Fruit fly (Drosophila melanogaster) whole organism, embryonic: Measurements from ENCODE around the gene kri.

Source experiments
- Ada2b ChIP-seq: fragments of 200-800 bp; sonication (Bioruptor generic); IDR thresholded peaks from 2 replicates; pipeline ENCODE4 v1.3.6; 2022; ENCODE audit warnings: missing biosample characterization, missing genetic modification characterization
- Awh ChIP-seq: fragments of 200-800 bp; sonication (Bioruptor generic); IDR thresholded peaks from 2 replicates; pipeline ENCODE4, ENCODE4 v1.3.6; 2022; ENCODE audit warnings: missing biosample characterization, missing genetic modification characterization
- BEAF-32 ChIP-seq: fragments of 200-800 bp; sonication (Bioruptor generic); optimal IDR thresholded peaks from 3 replicates; lab custom pipeline; 2017; ENCODE audit warnings: missing biosample characterization, missing genetic modification characterization, mild to moderate bottlenecking, moderate library complexity, missing genetic modification reagents
- CG10209 ChIP-seq: fragments of 200-800 bp; sonication (Bioruptor generic); optimal IDR thresholded peaks from 3 replicates; lab custom pipeline; 2017; ENCODE audit warnings: missing biosample characterization, mild to moderate bottlenecking, missing genetic modification characterization, missing genetic modification reagents
- CG10274 ChIP-seq: fragments of 200-800 bp; sonication (Bioruptor generic); optimal IDR thresholded peaks from 3 replicates; lab custom pipeline; 2017; ENCODE audit warnings: missing biosample characterization, mild to moderate bottlenecking, missing genetic modification characterization
- CG10565 ChIP-seq: fragments of 200-800 bp; sonication (Bioruptor generic); optimal IDR thresholded peaks from 3 replicates; lab custom pipeline; 2016; ENCODE audit warnings: missing biosample characterization, mild to moderate bottlenecking, missing genetic modification characterization
- CG11398 ChIP-seq: fragments of 200-800 bp; sonication (Bioruptor generic); optimal IDR thresholded peaks from 2 replicates; lab custom pipeline; 2016; ENCODE audit warnings: missing biosample characterization, missing genetic modification characterization
- CG12236 ChIP-seq: fragments of 200-800 bp; sonication (Bioruptor generic); optimal IDR thresholded peaks from 2 replicates; lab custom pipeline; 2016; ENCODE audit warnings: missing biosample characterization, missing genetic modification characterization
- CG12299 ChIP-seq: fragments of 200-800 bp; sonication (Bioruptor generic); optimal IDR thresholded peaks from 2 replicates; lab custom pipeline; 2018; ENCODE audit warnings: missing biosample characterization, mild to moderate bottlenecking, missing genetic modification characterization
- CG14014 ChIP-seq: fragments of 200-800 bp; sonication (Bioruptor generic); IDR thresholded peaks from 2 replicates; pipeline ENCODE4 v1.3.6; 2022; ENCODE audit warnings: missing biosample characterization, missing genetic modification characterization
- CG14667 ChIP-seq: fragments of 200-800 bp; sonication (Bioruptor generic); IDR thresholded peaks from 2 replicates; pipeline ENCODE4 v1.3.6; 2022; ENCODE audit warnings: missing biosample characterization, missing genetic modification characterization
- CG15696 ChIP-seq: fragments of 200-800 bp; sonication (Bioruptor generic); optimal IDR thresholded peaks from 2 replicates; lab custom pipeline; 2019; ENCODE audit warnings: missing biosample characterization, mild to moderate bottlenecking, missing genetic modification characterization, moderate library complexity
- CG1602 ChIP-seq: fragments of 200-800 bp; sonication (Bioruptor generic); optimal IDR thresholded peaks from 3 replicates; lab custom pipeline; 2016; ENCODE audit warnings: missing biosample characterization, missing genetic modification characterization
- CG16815 ChIP-seq: fragments of 200-800 bp; sonication (Bioruptor generic); optimal IDR thresholded peaks from 3 replicates; lab custom pipeline; 2017; ENCODE audit warnings: missing biosample characterization, mild to moderate bottlenecking, missing genetic modification characterization
- CG1792 ChIP-seq: fragments of 200-800 bp; sonication (Bioruptor generic); optimal IDR thresholded peaks from 2 replicates; lab custom pipeline; 2016; ENCODE audit warnings: missing biosample characterization, missing genetic modification characterization
- CG18476 ChIP-seq: fragments of 200-800 bp; sonication (Bioruptor generic); optimal IDR thresholded peaks from 2 replicates; lab custom pipeline; 2016; ENCODE audit warnings: missing biosample characterization, mild to moderate bottlenecking, missing genetic modification characterization
- CG2875 ChIP-seq: fragments of 200-800 bp; sonication (Bioruptor generic); optimal IDR thresholded peaks from 2 replicates; lab custom pipeline; 2017; ENCODE audit warnings: missing biosample characterization, mild to moderate bottlenecking, missing genetic modification characterization, missing genetic modification reagents
- CG30431 ChIP-seq: fragments of 200-800 bp; sonication (Bioruptor generic); optimal IDR thresholded peaks from 2 replicates; lab custom pipeline; 2017; ENCODE audit warnings: missing biosample characterization, missing genetic modification characterization
- CG32532 ChIP-seq: fragments of 200-800 bp; sonication (Bioruptor generic); IDR thresholded peaks from 2 replicates; pipeline ENCODE4 v1.3.6; 2022; ENCODE audit warnings: missing biosample characterization, missing genetic modification characterization
- CG3995 ChIP-seq: fragments of 200-800 bp; sonication (Bioruptor generic); optimal IDR thresholded peaks from 3 replicates; lab custom pipeline; 2016; ENCODE audit warnings: missing biosample characterization, missing genetic modification characterization
- CG6254 ChIP-seq: fragments of 200-800 bp; sonication (Bioruptor generic); optimal IDR thresholded peaks from 3 replicates; lab custom pipeline; 2017; ENCODE audit warnings: mild to moderate bottlenecking, missing biosample characterization, missing genetic modification reagents, missing genetic modification characterization
- CG8478 ChIP-seq: fragments of >200 bp; optimal IDR thresholded peaks from 2 replicates; lab custom pipeline; 2018
- CG9932 ChIP-seq: fragments of 200-800 bp; sonication (Bioruptor generic); IDR thresholded peaks from 2 replicates; pipeline ENCODE4 v1.3.6; 2022; ENCODE audit warnings: missing biosample characterization, missing genetic modification characterization
- D19A ChIP-seq: fragments of 200-800 bp; optimal IDR thresholded peaks from 3 replicates; lab custom pipeline; 2019; ENCODE audit warnings: missing biosample characterization, mild to moderate bottlenecking, missing genetic modification characterization, moderate library complexity
- D19B ChIP-seq: fragments of 200-800 bp; sonication (Bioruptor generic); optimal IDR thresholded peaks from 2 replicates; lab custom pipeline; 2017; ENCODE audit warnings: missing biosample characterization, mild to moderate bottlenecking, missing genetic modification characterization
- Dek ChIP-seq: fragments of 200-800 bp; sonication (Bioruptor generic); optimal IDR thresholded peaks from 3 replicates; lab custom pipeline; 2019; ENCODE audit warnings: missing biosample characterization, mild to moderate bottlenecking, missing genetic modification characterization, moderate library complexity
- Doc3 ChIP-seq: fragments of 200-800 bp; sonication (Bioruptor generic); IDR thresholded peaks from 3 replicates; pipeline ENCODE4 v1.3.6; 2022; ENCODE audit warnings: missing biosample characterization, missing genetic modification characterization; ENCODE audit not compliant: partially characterized antibody
- HLH3B ChIP-seq: fragments of 200-800 bp; sonication (Bioruptor generic); IDR thresholded peaks from 2 replicates; pipeline ENCODE4 v1.3.6; 2022; ENCODE audit warnings: missing biosample characterization, missing genetic modification characterization
- Jarid2 ChIP-seq: fragments of 200-800 bp; sonication (Bioruptor generic); optimal IDR thresholded peaks from 3 replicates; lab custom pipeline; 2017; ENCODE audit warnings: mild to moderate bottlenecking, missing biosample characterization, missing genetic modification reagents, missing genetic modification characterization
- Lpt ChIP-seq: fragments of >200 bp; optimal IDR thresholded peaks from 2 replicates; lab custom pipeline; 2018; ENCODE audit warnings: missing biosample characterization, missing genetic modification characterization
- Neu2 ChIP-seq: fragments of 200-800 bp; sonication (Bioruptor generic); optimal IDR thresholded peaks from 3 replicates; lab custom pipeline; 2016; ENCODE audit warnings: missing biosample characterization, missing genetic modification characterization, borderline replicate concordance
- Nf-YB ChIP-seq: fragments of 200-800 bp; sonication (Bioruptor generic); optimal IDR thresholded peaks from 3 replicates; lab custom pipeline; 2019; ENCODE audit warnings: missing biosample characterization, mild to moderate bottlenecking, missing genetic modification characterization, moderate library complexity
- Nf-YC ChIP-seq: fragments of 200-800 bp; optimal IDR thresholded peaks from 3 replicates; lab custom pipeline; 2019; ENCODE audit warnings: missing biosample characterization, mild to moderate bottlenecking, missing genetic modification characterization, moderate library complexity
- Ravus ChIP-seq: fragments of 200-800 bp; sonication (Bioruptor generic); IDR thresholded peaks from 2 replicates; pipeline ENCODE4 v1.3.6; 2022; ENCODE audit warnings: missing biosample characterization, missing genetic modification characterization
- croc ChIP-seq: fragments of 200-800 bp; sonication (Bioruptor generic); conservative IDR thresholded peaks from 3 replicates; pipeline ENCODE4 v1.3.6; 2022; ENCODE audit warnings: missing biosample characterization, missing genetic modification characterization
- crol ChIP-seq: fragments of 200-800 bp; sonication (Bioruptor generic); IDR thresholded peaks from 2 replicates; pipeline ENCODE4 v1.3.6; 2022; ENCODE audit warnings: missing biosample characterization, missing genetic modification characterization
- fd3F ChIP-seq: fragments of 200-800 bp; sonication (Bioruptor generic); optimal IDR thresholded peaks from 2 replicates; lab custom pipeline; 2018; ENCODE audit warnings: missing biosample characterization, mild to moderate bottlenecking, missing genetic modification characterization, moderate library complexity
- hb ChIP-seq: fragments of 200-800 bp; sonication (Bioruptor generic); IDR thresholded peaks from 3 replicates; pipeline ENCODE4 v1.3.6; 2022; ENCODE audit warnings: missing biosample characterization, missing genetic modification characterization; ENCODE audit not compliant: partially characterized antibody
- hbn ChIP-seq: fragments of 200-800 bp; sonication (Bioruptor generic); IDR thresholded peaks from 2 replicates; pipeline ENCODE4 v1.3.6; 2022; ENCODE audit warnings: missing biosample characterization, missing genetic modification characterization; ENCODE audit not compliant: partially characterized antibody
- hth ChIP-seq: fragments of >200 bp; optimal IDR thresholded peaks from 2 replicates; lab custom pipeline; 2017; ENCODE audit warnings: inconsistent platforms
- ind ChIP-seq: fragments of 200-800 bp; sonication (Bioruptor generic); optimal IDR thresholded peaks from 3 replicates; lab custom pipeline; 2016; ENCODE audit warnings: missing biosample characterization, missing genetic modification characterization
- jigr1 ChIP-seq: fragments of 200-800 bp; sonication (Bioruptor generic); IDR thresholded peaks from 3 replicates; pipeline ENCODE4 v1.3.6; 2022; ENCODE audit warnings: missing biosample characterization, missing genetic modification characterization
- nerfin-1 ChIP-seq: fragments of 200-800 bp; sonication (Bioruptor generic); optimal IDR thresholded peaks from 3 replicates; lab custom pipeline; 2019; ENCODE audit warnings: missing biosample characterization, mild to moderate bottlenecking, missing genetic modification characterization, moderate library complexity
- prd ChIP-seq, 3 experiments: fragments of >200 bp in 2 of 3; fragments of 200-800 bp in 1 of 3; sonication (Bioruptor generic) in 1 of 3; optimal IDR thresholded peaks in 2 of 3; IDR thresholded peaks in 1 of 3; 2 replicates in 2 of 3; 3 replicates in 1 of 3; pipeline versions ENCODE4 v1.3.6 to Lab custom; 2017 to 2022; ENCODE audit warnings: missing biosample characterization in 1 of 3, missing genetic modification characterization in 1 of 3
- pros ChIP-seq: fragments of 200-800 bp; sonication (Bioruptor generic); optimal IDR thresholded peaks from 3 replicates; lab custom pipeline; 2019; ENCODE audit warnings: missing biosample characterization, mild to moderate bottlenecking, missing genetic modification characterization, moderate library complexity
- repo ChIP-seq: fragments of 200-800 bp; sonication (Bioruptor generic); optimal IDR thresholded peaks from 2 replicates; lab custom pipeline; 2016; ENCODE audit warnings: missing biosample characterization, missing genetic modification characterization
- sens-2 ChIP-seq: fragments of 200-800 bp; sonication (Bioruptor generic); IDR thresholded peaks from 2 replicates; pipeline ENCODE4 v1.3.6; 2022; ENCODE audit warnings: missing biosample characterization, missing genetic modification characterization
- sisA ChIP-seq: fragments of 200-800 bp; sonication (Bioruptor generic); IDR thresholded peaks from 2 replicates; pipeline ENCODE4 v1.3.6; 2022; ENCODE audit warnings: missing biosample characterization, missing genetic modification characterization
- zen2 ChIP-seq: fragments of 200-800 bp; sonication (Bioruptor generic); IDR thresholded peaks from 3 replicates; pipeline ENCODE4 v1.3.6; 2022; ENCODE audit warnings: missing biosample characterization, missing genetic modification characterization; ENCODE audit not compliant: partially characterized antibody
- zf30C ChIP-seq: fragments of 200-800 bp; sonication (Bioruptor generic); optimal IDR thresholded peaks from 3 replicates; lab custom pipeline; 2018; ENCODE audit warnings: missing biosample characterization, mild to moderate bottlenecking, missing genetic modification characterization
- zfh1 ChIP-seq: fragments of 200-800 bp; sonication (Bioruptor generic); IDR thresholded peaks from 3 replicates; pipeline ENCODE4 v1.3.6; 2022; ENCODE audit warnings: missing biosample characterization, missing genetic modification characterization

kri gene

DNA sequence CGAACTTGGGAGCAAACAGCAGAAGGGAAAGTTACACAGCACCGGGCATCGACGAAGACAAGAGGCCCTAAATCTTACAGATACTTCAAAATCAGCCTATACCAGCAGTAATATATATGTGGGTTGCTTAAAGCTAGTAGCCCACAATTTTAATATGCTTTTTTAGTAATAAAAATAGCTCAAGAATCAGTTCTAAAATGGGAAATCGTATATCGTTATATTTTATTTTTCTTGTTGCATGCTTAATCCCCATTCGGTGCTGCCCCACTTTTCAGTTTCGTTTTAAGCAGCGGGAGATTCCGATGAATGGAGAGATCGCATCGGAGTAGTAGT, 2.7 kb upstream of the kri start (continued):
- no peak for TF ChIP-seq Doc3 (GFP tag; lab: Robert Waterston, UW)
- TF ChIP-seq Ada2b (GFP tag; lab: Robert Waterston, UW) = peak; percentile 36; the same call in 1 of the 2 replicates
- no peak for TF ChIP-seq hb (GFP tag; lab: Robert Waterston, UW)
- TF ChIP-seq CG11398 (GFP tag; lab: Kevin White, UChicago) = no peak
- TF ChIP-seq zf30C (GFP tag; lab: Kevin White, UChicago) = no peak
- TF ChIP-seq CG10274 (GFP tag; lab: Kevin White, UChicago) = peak; percentile 41
- TF ChIP-seq CG10565 = no peak
- TF ChIP-seq CG30431 = no peak
- TF ChIP-seq CG2875 (GFP tag; lab: Kevin White, UChicago) = no peak
- peak; percentile 22 for TF ChIP-seq ind
- TF ChIP-seq CG10209 = peak; percentile 12
- TF ChIP-seq CG12236 (GFP tag; lab: Kevin White, UChicago) = no peak
- TF ChIP-seq zfh1 (GFP tag; lab: Robert Waterston, UW) = 0 out of 3 replicates have a peak, but pooled peaks have one; percentile 29
- TF ChIP-seq Nf-YB = no peak
- no peak for TF ChIP-seq hth (lab: Kevin White, UChicago)
- TF ChIP-seq CG16815 = no peak
- no peak for TF ChIP-seq Lpt (GFP tag; lab: Kevin White, UChicago)
- no peak for TF ChIP-seq Awh (GFP tag; lab: Robert Waterston, UW)
- 0 out of 3 replicates have a peak, but pooled peaks have one; percentile 22 for TF ChIP-seq jigr1 (GFP tag; lab: Robert Waterston, UW)
- TF ChIP-seq Dek (tag; lab: Kevin White, UChicago) = peak; percentile 8
- TF ChIP-seq sens-2 (GFP tag; lab: Robert Waterston, UW) = no peak
- no peak for TF ChIP-seq Ravus (GFP tag; lab: Robert Waterston, UW)
- no peak for TF ChIP-seq CG1602 (GFP tag; lab: Kevin White, UChicago)
- no peak; the same call in 1 of the 2 replicates for TF ChIP-seq CG32532 (GFP tag; lab: Robert Waterston, UW)
- TF ChIP-seq CG14014 = no peak
- no peak for TF ChIP-seq repo (GFP tag; lab: Kevin White, UChicago)
- peak; percentile 71 for TF ChIP-seq D19A (tag; lab: Kevin White, UChicago)
- TF ChIP-seq zen2 (GFP tag; lab: Robert Waterston, UW) = no peak
- TF ChIP-seq CG9932 (GFP tag; lab: Robert Waterston, UW) = peak; percentile 54; the same call in 1 of the 2 replicates
- no peak for TF ChIP-seq CG12299
- TF ChIP-seq Jarid2 = no peak
- no peak for TF ChIP-seq CG15696 (tag; lab: Kevin White, UChicago)
- TF ChIP-seq CG3995 (GFP tag; lab: Kevin White, UChicago) = no peak
- 0 out of 2 replicates have a peak, but pooled peaks have one; percentile 16 for TF ChIP-seq HLH3B
- TF ChIP-seq CG14667 (GFP tag; lab: Robert Waterston, UW) = no peak
- TF ChIP-seq prd (optimal IDR thresholded peaks at IDR 0.05; lab: Kevin White, UChicago) = no peak
- peak; percentile 29; the same call in 1 of the 3 replicates for TF ChIP-seq prd (GFP tag; IDR thresholded peaks at IDR 0.05; lab: Robert Waterston, UW)
- no peak for TF ChIP-seq croc (GFP tag; lab: Robert Waterston, UW)
- TF ChIP-seq sisA (GFP tag; lab: Robert Waterston, UW) = no peak
- no peak for TF ChIP-seq BEAF-32 (GFP tag; lab: Kevin White, UChicago)
- TF ChIP-seq fd3F (GFP tag; lab: Kevin White, UChicago) = peak; percentile 1
- peak; percentile 2 for TF ChIP-seq D19B (GFP tag; lab: Kevin White, UChicago)
- TF ChIP-seq CG1792 = no peak
- TF ChIP-seq Nf-YC = no peak
- TF ChIP-seq nerfin-1 (tag; lab: Kevin White, UChicago) = no peak
- TF ChIP-seq hbn (GFP tag; lab: Robert Waterston, UW) = no peak
- no peak for TF ChIP-seq Neu2
- TF ChIP-seq CG8478 (lab: Kevin White, UChicago) = no peak
- no peak for TF ChIP-seq CG18476 (GFP tag; lab: Kevin White, UChicago)
- TF ChIP-seq CG6254 (GFP tag; lab: Kevin White, UChicago) = no peak
- no peak for TF ChIP-seq crol
- no peak for TF ChIP-seq pros (GFP tag; lab: Kevin White, UChicago)
